Worm (Caenorhabditis elegans) whole organism, midembryonic: ENCODE data around the gene lgc-41.

Source experiments
- T22C8.4 ChIP-seq: fragments of 200-800 bp; sonication (Bioruptor generic); IDR thresholded peaks from 2 replicates; pipeline ENCODE4 v1.3.6; 2022; ENCODE audit warnings: missing genetic modification characterization, missing compliant biosample characterization
- flt-1 ChIP-seq: fragments of 200-800 bp; sonication (Bioruptor generic); IDR thresholded peaks from 2 replicates; pipeline ENCODE4 v1.3.6; 2022; ENCODE audit warnings: missing genetic modification characterization, missing compliant biosample characterization
- klf-2 ChIP-seq: fragments of 200-800 bp; sonication (Bioruptor generic); conservative IDR thresholded peaks from 2 replicates; pipeline ENCODE4 v1.3.6; 2022; ENCODE audit warnings: missing genetic modification reagents, missing genetic modification characterization, missing compliant biosample characterization
- med-1 ChIP-seq: sonication (generic microtip); optimal IDR thresholded peaks from 2 replicates; lab custom pipeline; 2017; ENCODE audit warnings: missing genetic modification characterization, mild to moderate bottlenecking, missing compliant biosample characterization, antibody characterized with exemption, missing genetic modification reagents; ENCODE audit not compliant: insufficient read depth
- ztf-23 ChIP-seq: fragments of 200-800 bp; sonication (Bioruptor generic); IDR thresholded peaks from 2 replicates; pipeline ENCODE4 v1.3.6; 2022; ENCODE audit warnings: missing genetic modification reagents, missing genetic modification characterization, missing compliant biosample characterization
- ztf-29 ChIP-seq: fragments of 200-800 bp; sonication (Bioruptor generic); IDR thresholded peaks from 2 replicates; pipeline ENCODE4 v1.3.6; 2022; ENCODE audit warnings: missing genetic modification reagents, missing genetic modification characterization, missing compliant biosample characterization

- TF ChIP-seq flt-1 (GFP tag; lab: Robert Waterston, UW) (no peak), T22C8.4 (GFP tag; lab: Robert Waterston, UW) (no peak), med-1 (GFP tag; lab: Kevin White, UChicago) (no peak), ztf-29 (GFP tag; lab: Robert Waterston, UW) (no peak), ztf-23 (GFP tag; lab: Robert Waterston, UW) (no peak), klf-2 (GFP tag; lab: Robert Waterston, UW) (no peak)
Measured at ce11 chrX:10424744-10425143, 29.3 kb upstream of the lgc-41 start.
